Worm (Caenorhabditis elegans) whole organism, dauer: ENCODE data around the gene nhr-190.

Experiments used
- unc-62 ChIP-seq: sonication (generic microtip); optimal IDR thresholded peaks from 2 replicates; lab custom pipeline; 2017; ENCODE audit warnings: missing biosample characterization, missing genetic modification reagents, missing genetic modification characterization

The nhr-190 gene

ce11 chrV:609671-610070 lies 33.1 kb downstream of the nhr-190 start, which contains the start of gene srlf-36:
srlf-36 (minus strand) TSS chrV:609771.
- no peak for TF ChIP-seq unc-62 (GFP tag; lab: Kevin White, UChicago)

DNA sequence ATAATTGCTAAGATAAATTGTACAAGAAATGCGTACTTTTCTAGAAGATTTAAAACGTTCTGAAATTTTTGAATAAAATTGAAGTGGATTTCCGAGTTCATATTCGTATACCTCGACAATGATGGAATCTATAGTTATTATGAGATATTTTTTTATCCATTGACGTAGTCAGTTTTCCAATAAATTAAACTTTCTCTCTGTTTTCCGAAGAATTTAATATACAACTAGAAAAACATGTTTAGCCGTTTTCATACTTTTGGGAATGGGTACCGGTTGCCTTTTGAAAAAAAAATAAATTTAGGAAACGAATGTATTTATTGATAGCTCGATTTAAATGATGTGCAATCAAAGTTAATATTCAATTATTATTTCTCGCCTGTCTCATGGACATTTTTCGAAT lies 33.9 kb downstream of the nhr-190 start, which contains the start of gene srw-109:
Gene srw-109 (minus strand): TSS at position 101 of the 400 bp plus-strand sequence.
- TF ChIP-seq unc-62 (GFP tag; lab: Kevin White, UChicago) = no peak

- TF ChIP-seq unc-62 (GFP tag; lab: Kevin White, UChicago) = no peak
Measured at ce11 chrV:604105-604504, 38.6 kb downstream of the nhr-190 start, which contains the start of gene srlf-37. srlf-37 (minus strand) TSS chrV:604205.

ce11 chrV:600231-600630 lies 42.5 kb downstream of the nhr-190 start, which contains the start of gene nhr-251:
nhr-251 (plus strand) TSS chrV:600531.
- TF ChIP-seq unc-62 (GFP tag; lab: Kevin White, UChicago) = no peak

ce11 chrV:599783-600182 lies 42.9 kb downstream of the nhr-190 start:
- no peak for TF ChIP-seq unc-62 (GFP tag; lab: Kevin White, UChicago)

ce11 chrV:598626-599025 lies 44.1 kb downstream of the nhr-190 start:
- TF ChIP-seq unc-62 (GFP tag; lab: Kevin White, UChicago) = no peak

DNA sequence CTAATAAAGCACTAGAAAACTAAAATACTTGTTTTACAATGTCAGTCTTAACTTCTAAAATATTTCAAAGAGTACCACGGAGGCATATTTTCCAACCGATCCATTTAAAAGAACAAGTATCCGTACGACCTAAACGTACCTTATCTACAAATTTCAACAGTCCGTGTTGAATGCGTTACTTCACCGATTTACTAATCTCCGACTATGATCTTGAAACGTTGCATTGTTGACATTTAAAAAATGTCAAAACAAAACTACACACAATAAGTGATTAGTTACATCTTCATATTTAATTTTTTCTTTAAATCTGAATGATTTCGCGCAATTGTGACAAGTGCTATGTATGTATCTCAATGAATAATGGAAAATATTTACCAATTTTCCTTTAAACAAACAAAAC lies 44.9 kb downstream of the nhr-190 start:
- no peak for TF ChIP-seq unc-62 (GFP tag; lab: Kevin White, UChicago)

ce11 chrV:596923-597322 lies 45.8 kb downstream of the nhr-190 start:
- no peak for TF ChIP-seq unc-62 (GFP tag; lab: Kevin White, UChicago)

- no peak for TF ChIP-seq unc-62 (GFP tag; lab: Kevin White, UChicago)
Measured at ce11 chrV:592959-593358, 49.8 kb downstream of the nhr-190 start, which contains the start of gene ZK488.5. ZK488.5 (plus strand) TSS chrV:593259.
